Worm (Caenorhabditis elegans): ENCODE measurements around the gene C42D4.3.

Gene C42D4.3

ce11 chrIV:7171222-7171621 is 7.8 kb upstream of the C42D4.3 start, which contains the start of gene str-220:
Gene str-220, minus strand, starts transcription at chrIV:7171322.
- TF ChIP-seq unc-62 (GFP tag; optimal IDR thresholded peaks at IDR 0.05 in 1 of 2) (no peak), unc-62 (tag; optimal IDR thresholded peaks at IDR 0.05) (no peak), mxl-3 (GFP tag; optimal IDR thresholded peaks at IDR 0.05) (no peak), lir-3 (tag; optimal IDR thresholded peaks at IDR 0.05) (no peak), dmd-6 (GFP tag; IDR thresholded peaks at IDR 0.05) (no peak), hif-1 (tag; optimal IDR thresholded peaks at IDR 0.05) (no peak), zag-1 (tag; optimal IDR thresholded peaks at IDR 0.05) (no peak), pqm-1 (tag; optimal IDR thresholded peaks at IDR 0.05) (no peak), vab-7 (GFP tag; IDR thresholded peaks at IDR 0.05) (no peak), mdl-1 (tag; optimal IDR thresholded peaks at IDR 0.05) (no peak), tag-97 (GFP tag; IDR thresholded peaks at IDR 0.05) (no peak), daf-16 (GFP tag; optimal IDR thresholded peaks at IDR 0.05) (no peak), daf-16 (tag; optimal IDR thresholded peaks at IDR 0.05) (no peak)

ce11 chrIV:7173489-7173888 is 5.5 kb upstream of the C42D4.3 start, which contains the start of gene str-1:
Gene str-1, plus strand, starts transcription at chrIV:7173789.
- TF ChIP-seq ceh-82 (tag; optimal IDR thresholded peaks at IDR 0.05) (no peak), aha-1 (tag) (no peak), hmg-1.1 (GFP tag; IDR thresholded peaks at IDR 0.05) (no peak), ceh-44 (GFP tag; IDR thresholded peaks at IDR 0.05) (no peak), fkh-10 (GFP tag; optimal IDR thresholded peaks at IDR 0.05) (no peak), dmd-9 (GFP tag; IDR thresholded peaks at IDR 0.05) (no peak), zag-1 (tag; optimal IDR thresholded peaks at IDR 0.05) (no peak), hlh-11 (tag; optimal IDR thresholded peaks at IDR 0.05) (no peak), lin-1 (GFP tag; IDR thresholded peaks at IDR 0.05) (no peak), aly-2 (tag; optimal IDR thresholded peaks at IDR 0.05) (no peak), php-3 (GFP tag; IDR thresholded peaks at IDR 0.05) (no peak), jun-1 (tag; optimal IDR thresholded peaks at IDR 0.05) (no peak), cey-2 (tag; optimal IDR thresholded peaks at IDR 0.05; ENCODE audit: borderline replicate concordance, insufficient read depth) (no peak), unc-62 (GFP tag; optimal IDR thresholded peaks at IDR 0.05 in 1 of 2) (no peak), unc-62 (tag; optimal IDR thresholded peaks at IDR 0.05) (no peak), mep-1 (tag; optimal IDR thresholded peaks at IDR 0.05) (no peak), lim-7 (GFP tag; IDR thresholded peaks at IDR 0.05) (no peak), Y5F2A.4 (GFP tag; optimal IDR thresholded peaks at IDR 0.05) (no peak)

- TF ChIP-seq madf-9 (GFP tag; conservative IDR thresholded peaks at IDR 0.05), result no peak
- no peak for TF ChIP-seq ces-1 (GFP tag; optimal IDR thresholded peaks at IDR 0.05)
- TF ChIP-seq skn-1 (tag; optimal IDR thresholded peaks at IDR 0.05), result no peak
- TF ChIP-seq F49E8.2 (tag; optimal IDR thresholded peaks at IDR 0.05; ENCODE audit: borderline replicate concordance), result no peak
- no peak for TF ChIP-seq aha-1 (tag)
- TF ChIP-seq zip-11 (GFP tag; IDR thresholded peaks at IDR 0.05), result no peak
- TF ChIP-seq daf-16 (GFP tag; optimal IDR thresholded peaks at IDR 0.05), result no peak
- no peak for TF ChIP-seq daf-16 (tag; optimal IDR thresholded peaks at IDR 0.05)
- no peak for TF ChIP-seq lin-39 (tag; optimal IDR thresholded peaks at IDR 0.05)
- no peak for TF ChIP-seq lin-38 (GFP tag; IDR thresholded peaks at IDR 0.05)
- no peak for TF ChIP-seq ceh-28 (tag; optimal IDR thresholded peaks at IDR 0.05)
- no peak for TF ChIP-seq F37D6.2 (tag; optimal IDR thresholded peaks at IDR 0.05)
- TF ChIP-seq zip-2 (tag; optimal IDR thresholded peaks at IDR 0.05), result no peak
- TF ChIP-seq gei-8 (GFP tag; optimal IDR thresholded peaks at IDR 0.05), result no peak
- no peak for TF ChIP-seq duxl-1 (tag; optimal IDR thresholded peaks at IDR 0.05; ENCODE audit: poor library complexity)
- no peak for TF ChIP-seq ceh-82 (tag; optimal IDR thresholded peaks at IDR 0.05)
Observed at ce11 chrIV:7175346-7175745, 3.7 kb upstream of the C42D4.3 start, which contains the start of gene C42D4.19. Gene C42D4.19, plus strand, starts transcription at chrIV:7175646.

Measured in whole organism, L4 larva.